Worm (Caenorhabditis elegans) whole organism, midembryonic: ENCODE results near the gene C08B6.14.

ENCODE experiments used
- T22C8.4 ChIP-seq: fragments of 200-800 bp; sonication (Bioruptor generic); IDR thresholded peaks from 2 replicates; pipeline ENCODE4 v1.3.6; 2022; ENCODE audit warnings: missing genetic modification characterization, missing compliant biosample characterization
- cog-1 ChIP-seq: sonication (generic microtip); optimal IDR thresholded peaks from 2 replicates; lab custom pipeline; 2016; ENCODE audit warnings: missing genetic modification characterization, missing compliant biosample characterization
- flt-1 ChIP-seq: fragments of 200-800 bp; sonication (Bioruptor generic); IDR thresholded peaks from 2 replicates; pipeline ENCODE4 v1.3.6; 2022; ENCODE audit warnings: missing genetic modification characterization, missing compliant biosample characterization
- klf-2 ChIP-seq: fragments of 200-800 bp; sonication (Bioruptor generic); conservative IDR thresholded peaks from 2 replicates; pipeline ENCODE4 v1.3.6; 2022; ENCODE audit warnings: missing genetic modification reagents, missing genetic modification characterization, missing compliant biosample characterization
- med-1 ChIP-seq: sonication (generic microtip); optimal IDR thresholded peaks from 2 replicates; lab custom pipeline; 2017; ENCODE audit warnings: missing genetic modification characterization, mild to moderate bottlenecking, missing compliant biosample characterization, antibody characterized with exemption, missing genetic modification reagents; ENCODE audit not compliant: insufficient read depth
- ref-1 ChIP-seq: fragments of 200-800 bp; sonication (Bioruptor generic); conservative IDR thresholded peaks from 2 replicates; pipeline ENCODE4 v1.3.6; 2022; ENCODE audit warnings: missing genetic modification reagents, missing genetic modification characterization, missing compliant biosample characterization
- tab-1 ChIP-seq: fragments of 200-800 bp; sonication (Bioruptor generic); IDR thresholded peaks from 2 replicates; pipeline ENCODE4 v1.3.6; 2022; ENCODE audit warnings: missing genetic modification characterization, missing compliant biosample characterization
- ztf-23 ChIP-seq: fragments of 200-800 bp; sonication (Bioruptor generic); IDR thresholded peaks from 2 replicates; pipeline ENCODE4 v1.3.6; 2022; ENCODE audit warnings: missing genetic modification reagents, missing genetic modification characterization, missing compliant biosample characterization
- ztf-29 ChIP-seq: fragments of 200-800 bp; sonication (Bioruptor generic); IDR thresholded peaks from 2 replicates; pipeline ENCODE4 v1.3.6; 2022; ENCODE audit warnings: missing genetic modification reagents, missing genetic modification characterization, missing compliant biosample characterization

The C08B6.14 gene

ce11 chrV:10065679-10066078, 36.1 kb downstream of the C08B6.14 start:
- no peak for TF ChIP-seq cog-1 (tag; lab: Kevin White, UChicago)
- TF ChIP-seq klf-2 (GFP tag; lab: Robert Waterston, UW): no peak

ce11 chrV:10064221-10064620, 37.6 kb downstream of the C08B6.14 start, which contains the start of gene fipr-13:
Gene fipr-13 (plus strand): TSS chrV:10064521.
- no peak for TF ChIP-seq ref-1 (GFP tag; lab: Robert Waterston, UW)
- no peak for TF ChIP-seq flt-1 (GFP tag; lab: Robert Waterston, UW)
- no peak for TF ChIP-seq T22C8.4 (GFP tag; lab: Robert Waterston, UW)
- TF ChIP-seq ztf-23 (GFP tag; lab: Robert Waterston, UW): no peak
- no peak for TF ChIP-seq klf-2 (GFP tag; lab: Robert Waterston, UW)

ce11 chrV:10060039-10060438, 41.8 kb downstream of the C08B6.14 start:
- TF ChIP-seq ztf-29 (no peak), ztf-23 (GFP tag; lab: Robert Waterston, UW) (no peak), med-1 (GFP tag; lab: Kevin White, UChicago) (no peak), cog-1 (tag; lab: Kevin White, UChicago) (no peak), klf-2 (GFP tag; lab: Robert Waterston, UW) (no peak), flt-1 (GFP tag; lab: Robert Waterston, UW) (no peak), T22C8.4 (GFP tag; lab: Robert Waterston, UW) (no peak), ref-1 (GFP tag; lab: Robert Waterston, UW) (no peak), tab-1 (no peak)

- TF ChIP-seq ref-1 (GFP tag; lab: Robert Waterston, UW): no peak
- TF ChIP-seq klf-2 (GFP tag; lab: Robert Waterston, UW): no peak
- TF ChIP-seq flt-1 (GFP tag; lab: Robert Waterston, UW): no peak
Observed at ce11 chrV:10058748-10059147, 43.1 kb downstream of the C08B6.14 start.

- TF ChIP-seq ztf-23 (GFP tag; lab: Robert Waterston, UW): no peak
- TF ChIP-seq tab-1: no peak
- no peak for TF ChIP-seq flt-1 (GFP tag; lab: Robert Waterston, UW)
- no peak for TF ChIP-seq T22C8.4 (GFP tag; lab: Robert Waterston, UW)
- TF ChIP-seq ref-1 (GFP tag; lab: Robert Waterston, UW): no peak
- no peak for TF ChIP-seq cog-1 (tag; lab: Kevin White, UChicago)
- TF ChIP-seq ztf-29: no peak
- TF ChIP-seq med-1 (GFP tag; lab: Kevin White, UChicago): no peak
- no peak for TF ChIP-seq klf-2 (GFP tag; lab: Robert Waterston, UW)
Observed at ce11 chrV:10054872-10055271, 46.9 kb downstream of the C08B6.14 start, which contains the start of gene yif-1. Gene yif-1 (minus strand): TSS chrV:10054913.

ce11 chrV:10051855-10052254, 50.0 kb downstream of the C08B6.14 start, which contains the start of gene str-118:
Gene str-118 (plus strand): TSS chrV:10052155.
- no peak for TF ChIP-seq klf-2 (GFP tag; lab: Robert Waterston, UW)
- no peak for TF ChIP-seq ztf-23 (GFP tag; lab: Robert Waterston, UW)
- no peak for TF ChIP-seq flt-1 (GFP tag; lab: Robert Waterston, UW)
- no peak for TF ChIP-seq tab-1
- TF ChIP-seq cog-1 (tag; lab: Kevin White, UChicago): no peak
- no peak for TF ChIP-seq T22C8.4 (GFP tag; lab: Robert Waterston, UW)
- TF ChIP-seq ztf-29: no peak
- no peak for TF ChIP-seq med-1 (GFP tag; lab: Kevin White, UChicago)
- no peak for TF ChIP-seq ref-1 (GFP tag; lab: Robert Waterston, UW)
